Worm (Caenorhabditis elegans) whole organism, L3 larva: ENCODE measurements around the gene egl-13.

Source experiments
- ZK546.5 ChIP-seq: sonication (generic microtip); optimal IDR thresholded peaks from 2 replicates; lab custom pipeline; 2017; ENCODE audit warnings: missing biosample characterization, missing genetic modification characterization
- aly-2 ChIP-seq: fragments of 150-350 bp; optimal IDR thresholded peaks from 2 replicates; lab custom pipeline; 2014; ENCODE audit warnings: missing biosample characterization, missing genetic modification characterization
- zag-1 ChIP-seq: fragments of 150-350 bp; optimal IDR thresholded peaks from 2 replicates; lab custom pipeline; 2014; ENCODE audit warnings: missing biosample characterization, missing genetic modification characterization
- ztf-11 ChIP-seq: fragments of 150-350 bp; optimal IDR thresholded peaks from 2 replicates; lab custom pipeline; 2014; ENCODE audit warnings: missing biosample characterization, missing genetic modification characterization

ce11 chrX:5645606-5646005 is 18.0 kb upstream of the egl-13 start:
- TF ChIP-seq zag-1 (tag; lab: Kevin White, UChicago) (no peak), ZK546.5 (tag; lab: Kevin White, UChicago) (no peak), aly-2 (tag; lab: Kevin White, UChicago) (no peak), ztf-11 (no peak)
